Worm (Caenorhabditis elegans) whole organism, L1 larva: ENCODE measurements around the gene act-1.

Experiments
- C16A3.4 ChIP-seq: fragments of 150-350 bp; optimal IDR thresholded peaks from 2 replicates; lab custom pipeline; 2014; ENCODE audit warnings: missing biosample characterization, missing genetic modification characterization
- F16B12.6 ChIP-seq: fragments of 150-350 bp; optimal IDR thresholded peaks from 2 replicates; lab custom pipeline; 2014; ENCODE audit warnings: missing biosample characterization, missing genetic modification characterization
- Y116A8C.19 ChIP-seq: sonication (generic microtip); optimal IDR thresholded peaks from 2 replicates; lab custom pipeline; 2016; ENCODE audit warnings: missing compliant biosample characterization, missing genetic modification characterization, borderline replicate concordance
- aha-1 ChIP-seq: fragments of 150-350 bp; optimal IDR thresholded peaks from 2 replicates; lab custom pipeline; 2014; ENCODE audit warnings: missing biosample characterization, missing genetic modification characterization
- blmp-1 ChIP-seq: fragments of 150-350 bp; optimal IDR thresholded peaks from 2 replicates; lab custom pipeline; 2014; ENCODE audit warnings: missing biosample characterization, missing genetic modification characterization
- ceh-82 ChIP-seq, 3 experiments: fragments of 150-350 bp in 1 of 3; sonication (generic microtip) in 2 of 3; optimal IDR thresholded peaks; 2 replicates each; lab custom pipeline; 2014 to 2017; ENCODE audit warnings: missing biosample characterization in 3 of 3, missing genetic modification characterization in 3 of 3
- ceh-88 ChIP-seq: fragments of 200-800 bp; sonication (Bioruptor generic); IDR thresholded peaks from 2 replicates; pipeline ENCODE4 v1.3.6; 2022; ENCODE audit warnings: missing genetic modification characterization, missing compliant biosample characterization
- ceh-90 ChIP-seq: sonication (generic microtip); optimal IDR thresholded peaks from 2 replicates; lab custom pipeline; 2016; ENCODE audit warnings: missing genetic modification characterization, missing compliant biosample characterization
- dpl-1 ChIP-seq, 3 experiments: fragments of 150-350 bp in 2 of 3; sonication (generic microtip) in 1 of 3; optimal IDR thresholded peaks; 2 replicates each; lab custom pipeline; 2014 to 2017; ENCODE audit warnings: missing biosample characterization in 3 of 3, missing genetic modification characterization in 3 of 3, missing genetic modification reagents in 3 of 3
- dsc-1 ChIP-seq: sonication (generic microtip); optimal IDR thresholded peaks from 2 replicates; lab custom pipeline; 2016; ENCODE audit warnings: mild to moderate bottlenecking, missing genetic modification characterization, missing compliant biosample characterization
- efl-1 ChIP-seq, 4 experiments: fragments of 150-350 bp; optimal IDR thresholded peaks in 3 of 4; peaks in 1 of 4; 1 replicate in 1 of 4; 2 replicates in 3 of 4; lab custom pipeline; 2014; ENCODE audit warnings: missing biosample characterization in 2 of 4, missing genetic modification characterization in 2 of 4, missing genetic modification reagents in 2 of 4
- efl-3 ChIP-seq: fragments of 200-800 bp; sonication (Bioruptor generic); optimal IDR thresholded peaks from 2 replicates; lab custom pipeline; 2018; ENCODE audit warnings: mild to moderate bottlenecking, missing genetic modification characterization, missing compliant biosample characterization
- egl-13 ChIP-seq: sonication (generic microtip); optimal IDR thresholded peaks from 2 replicates; lab custom pipeline; 2016; ENCODE audit warnings: missing genotype, missing genetic modification reagents, missing genetic modification characterization, missing compliant biosample characterization
- egl-27 ChIP-seq, 2 experiments: fragments of 150-350 bp in 1 of 2; sonication (generic microtip); optimal IDR thresholded peaks; 3 replicates each; lab custom pipeline; 2017 to 2018; ENCODE audit warnings: missing biosample characterization in 2 of 2, missing genetic modification characterization in 2 of 2, missing genetic modification reagents in 2 of 2
- elt-3 ChIP-seq, 6 experiments: fragments of 150-350 bp in 1 of 6; sonication (generic microtip); optimal IDR thresholded peaks; 2 replicates each; lab custom pipeline; 2017 to 2018; ENCODE audit warnings: missing biosample characterization in 6 of 6, missing genetic modification characterization in 6 of 6, inconsistent platforms in 1 of 6
- fkh-8 ChIP-seq: sonication (generic microtip); optimal IDR thresholded peaks from 2 replicates; lab custom pipeline; 2016; ENCODE audit warnings: mild to moderate bottlenecking, missing genetic modification characterization, missing compliant biosample characterization
- fos-1 ChIP-seq: fragments of 150-350 bp; optimal IDR thresholded peaks from 2 replicates; lab custom pipeline; 2014; ENCODE audit warnings: missing biosample characterization, missing genetic modification characterization
- hpl-2 ChIP-seq: fragments of 150-350 bp; optimal IDR thresholded peaks from 2 replicates; lab custom pipeline; 2014; ENCODE audit warnings: missing biosample characterization, missing genetic modification reagents, missing genetic modification characterization
- isw-1 ChIP-seq: fragments of 200-800 bp; sonication (Bioruptor generic); IDR thresholded peaks from 2 replicates; pipeline ENCODE4 v1.3.6; 2022; ENCODE audit warnings: missing genetic modification characterization, missing compliant biosample characterization
- jun-1 ChIP-seq: fragments of 150-350 bp; optimal IDR thresholded peaks from 2 replicates; lab custom pipeline; 2014; ENCODE audit warnings: missing biosample characterization, missing genetic modification reagents, missing genetic modification characterization
- lin-13 ChIP-seq: fragments of 150-350 bp; optimal IDR thresholded peaks from 2 replicates; lab custom pipeline; 2014; ENCODE audit warnings: missing biosample characterization, missing genetic modification reagents, missing genetic modification characterization
- lin-14 ChIP-seq: fragments of 200-800 bp; sonication (Bioruptor generic); optimal IDR thresholded peaks from 2 replicates; lab custom pipeline; 2018; ENCODE audit warnings: mild to moderate bottlenecking, missing genetic modification characterization, moderate library complexity, missing compliant biosample characterization
- lin-15B ChIP-seq: fragments of 150-350 bp; sonication (generic microtip); optimal IDR thresholded peaks from 3 replicates; lab custom pipeline; 2014; ENCODE audit warnings: missing biosample characterization, missing genetic modification characterization
- lin-35 ChIP-seq, 2 experiments: fragments of 150-350 bp; optimal IDR thresholded peaks; 2 replicates each; lab custom pipeline; 2014; ENCODE audit warnings: missing biosample characterization in 2 of 2, missing genetic modification characterization in 2 of 2, missing genetic modification reagents in 2 of 2
- lin-39 ChIP-seq: fragments of 150-350 bp; optimal IDR thresholded peaks from 2 replicates; lab custom pipeline; 2014; ENCODE audit warnings: missing biosample characterization, missing genetic modification reagents, missing genetic modification characterization
- lir-3 ChIP-seq: sonication (generic microtip); optimal IDR thresholded peaks from 2 replicates; lab custom pipeline; 2016; ENCODE audit warnings: mild to moderate bottlenecking, missing genetic modification characterization, moderate library complexity, missing compliant biosample characterization; ENCODE audit not compliant: poor library complexity
- lsy-2 ChIP-seq, 2 experiments: fragments of 150-350 bp; optimal IDR thresholded peaks; 2 replicates each; lab custom pipeline; 2014; ENCODE audit warnings: missing biosample characterization in 2 of 2, missing genetic modification characterization in 2 of 2
- mep-1 ChIP-seq: fragments of 150-350 bp; optimal IDR thresholded peaks from 2 replicates; lab custom pipeline; 2014; ENCODE audit warnings: missing biosample characterization, missing genetic modification characterization
- nhr-11 ChIP-seq: fragments of 150-350 bp; optimal IDR thresholded peaks from 2 replicates; lab custom pipeline; 2014; ENCODE audit warnings: missing biosample characterization, missing genetic modification characterization
- nhr-12 ChIP-seq: sonication (generic microtip); optimal IDR thresholded peaks from 2 replicates; lab custom pipeline; 2017; ENCODE audit warnings: missing biosample characterization, missing genetic modification characterization
- nhr-19 ChIP-seq: fragments of 200-800 bp; sonication (Bioruptor generic); conservative IDR thresholded peaks from 2 replicates; pipeline ENCODE4 v1.3.6; 2022; ENCODE audit warnings: missing genetic modification characterization, missing compliant biosample characterization
- nhr-20 ChIP-seq: sonication (generic microtip); optimal IDR thresholded peaks from 2 replicates; lab custom pipeline; 2016; ENCODE audit warnings: mild to moderate bottlenecking, missing genetic modification characterization, missing compliant biosample characterization
- nhr-237 ChIP-seq: fragments of 150-350 bp; optimal IDR thresholded peaks from 2 replicates; lab custom pipeline; 2014; ENCODE audit warnings: missing biosample characterization, missing genetic modification characterization
- nhr-28 ChIP-seq: fragments of 150-350 bp; optimal IDR thresholded peaks from 2 replicates; lab custom pipeline; 2014; ENCODE audit warnings: missing biosample characterization, missing genetic modification characterization
- nhr-76 ChIP-seq: sonication (generic microtip); optimal IDR thresholded peaks from 2 replicates; lab custom pipeline; 2017; ENCODE audit warnings: missing biosample characterization, missing genetic modification characterization
- nhr-85 ChIP-seq: sonication (generic microtip); peaks from one replicate; lab custom pipeline; 2016; ENCODE audit warnings: missing genetic modification characterization, inconsistent platforms, missing compliant biosample characterization
- nhr-90 ChIP-seq: sonication (generic microtip); optimal IDR thresholded peaks from 2 replicates; lab custom pipeline; 2016; ENCODE audit warnings: mild to moderate bottlenecking, missing genetic modification characterization, missing compliant biosample characterization; ENCODE audit not compliant: poor library complexity
- pax-3 ChIP-seq: fragments of 200-800 bp; sonication (Bioruptor generic); optimal IDR thresholded peaks from 2 replicates; lab custom pipeline; 2018; ENCODE audit warnings: mild to moderate bottlenecking, missing genetic modification characterization, moderate library complexity, missing compliant biosample characterization
- skn-1 ChIP-seq: fragments of 150-350 bp; optimal IDR thresholded peaks from 2 replicates; lab custom pipeline; 2014; ENCODE audit warnings: missing biosample characterization, missing genetic modification characterization
- snpc-4 ChIP-seq: fragments of 150-350 bp; optimal IDR thresholded peaks from 2 replicates; lab custom pipeline; 2014; ENCODE audit warnings: missing biosample characterization, missing genetic modification characterization
- sptf-1 ChIP-seq: fragments of 150-350 bp; optimal IDR thresholded peaks from 2 replicates; lab custom pipeline; 2014; ENCODE audit warnings: missing biosample characterization, missing genetic modification characterization
- swsn-7 ChIP-seq: sonication (generic microtip); optimal IDR thresholded peaks from 2 replicates; lab custom pipeline; 2016; ENCODE audit warnings: missing genetic modification characterization, missing compliant biosample characterization
- tbx-2 ChIP-seq: sonication (generic microtip); optimal IDR thresholded peaks from 2 replicates; lab custom pipeline; 2016; ENCODE audit warnings: missing genetic modification characterization, missing compliant biosample characterization
- tlp-1 ChIP-seq: fragments of 150-350 bp; optimal IDR thresholded peaks from 2 replicates; lab custom pipeline; 2014; ENCODE audit warnings: missing biosample characterization, missing genetic modification characterization
- unc-130 ChIP-seq: fragments of 150-350 bp; optimal IDR thresholded peaks from 2 replicates; lab custom pipeline; 2017; ENCODE audit warnings: missing biosample characterization, missing genetic modification characterization, inconsistent platforms
- unc-30 ChIP-seq: sonication (generic microtip); optimal IDR thresholded peaks from 2 replicates; lab custom pipeline; 2017; ENCODE audit warnings: missing biosample characterization, missing genetic modification characterization
- unc-62 ChIP-seq: fragments of 150-350 bp; optimal IDR thresholded peaks from 2 replicates; lab custom pipeline; 2014; ENCODE audit warnings: missing biosample characterization, missing genetic modification reagents, missing genetic modification characterization
- unc-98 ChIP-seq: fragments of 200-800 bp; sonication (Bioruptor generic); IDR thresholded peaks from 2 replicates; pipeline ENCODE4 v1.3.6; 2022; ENCODE audit warnings: missing genetic modification characterization, missing compliant biosample characterization
- vab-15 ChIP-seq: sonication (generic microtip); optimal IDR thresholded peaks from 2 replicates; lab custom pipeline; 2017; ENCODE audit warnings: missing genotype, mild to moderate bottlenecking, missing genetic modification characterization, missing compliant biosample characterization
- xbp-1 ChIP-seq: sonication (generic microtip); optimal IDR thresholded peaks from 2 replicates; lab custom pipeline; 2016; ENCODE audit warnings: missing genetic modification characterization, missing compliant biosample characterization
- zag-1 ChIP-seq: fragments of 150-350 bp; optimal IDR thresholded peaks from 2 replicates; lab custom pipeline; 2014; ENCODE audit warnings: missing biosample characterization, missing genetic modification characterization
- ztf-11 ChIP-seq, 2 experiments: sonication (generic microtip); optimal IDR thresholded peaks; 2 replicates each; lab custom pipeline; 2016 to 2017; ENCODE audit warnings: missing genetic modification characterization in 2 of 2, missing biosample characterization in 1 of 2, missing compliant biosample characterization in 1 of 2
- ztf-4 ChIP-seq: fragments of 150-350 bp; optimal IDR thresholded peaks from 2 replicates; lab custom pipeline; 2014; ENCODE audit warnings: missing biosample characterization, missing genetic modification characterization

act-1 gene

ce11 chrV:11113041-11113574 is 32.3 kb downstream of the act-1 start, which contains the start of gene erfa-3 (continued):
- no peak for TF ChIP-seq ceh-88 (GFP tag; lab: Robert Waterston, UW)
- no peak for TF ChIP-seq egl-27 (tag; optimal IDR thresholded peaks at IDR 0.05; lab: Kevin White, UChicago)
- peak; percentile 68 for TF ChIP-seq nhr-76 (tag; lab: Kevin White, UChicago)
- TF ChIP-seq blmp-1 (tag; lab: Kevin White, UChicago) = no peak
- peak; percentile 54 to 65 for TF ChIP-seq efl-1 (optimal IDR thresholded peaks at IDR 0.05; lab: Kevin White, UChicago)
- peak; percentile 52 to 95 for TF ChIP-seq efl-1 (GFP tag; optimal IDR thresholded peaks at IDR 0.05 in 1 of 2; lab: Kevin White, UChicago)
- TF ChIP-seq tbx-2 = peak; percentile 49
- no peak for TF ChIP-seq aha-1 (tag; lab: Kevin White, UChicago)
- no peak for TF ChIP-seq fos-1 (tag; lab: Kevin White, UChicago)
- TF ChIP-seq nhr-237 = no peak
- TF ChIP-seq fkh-8 = peak; percentile 24
- peak; percentile 27 for TF ChIP-seq ztf-4 (tag; lab: Kevin White, UChicago)
- no peak for TF ChIP-seq nhr-12 (tag; lab: Kevin White, UChicago)
- peak; percentile 69 for TF ChIP-seq nhr-90 (tag; lab: Kevin White, UChicago)
- TF ChIP-seq unc-62 = no peak
- TF ChIP-seq lsy-2 (tag; optimal IDR thresholded peaks at IDR 0.05; lab: Kevin White, UChicago) = peak; percentile 58 to 60
- no peak for TF ChIP-seq sptf-1
- no peak for TF ChIP-seq tlp-1 (tag; lab: Kevin White, UChicago)
- peak; percentile 46 for TF ChIP-seq mep-1 (tag; lab: Kevin White, UChicago)
- no peak for TF ChIP-seq nhr-11 (tag; lab: Kevin White, UChicago)
- peak in 1 of 2 experiments; percentile 48 for TF ChIP-seq ztf-11 (tag; optimal IDR thresholded peaks at IDR 0.05; lab: Kevin White, UChicago)
- peak in 1 of 6 experiments; percentile 54 for TF ChIP-seq elt-3 (tag; optimal IDR thresholded peaks at IDR 0.05; lab: Kevin White, UChicago)
- TF ChIP-seq ceh-90 (tag; lab: Kevin White, UChicago) = no peak
- TF ChIP-seq nhr-19 = peak; percentile 53
- peak; percentile 62 for TF ChIP-seq lin-39 (tag; lab: Kevin White, UChicago)
- peak; percentile 64 to 73 (median 70) for TF ChIP-seq ceh-82 (tag; optimal IDR thresholded peaks at IDR 0.05; lab: Kevin White, UChicago)
- TF ChIP-seq lin-35 (GFP tag; optimal IDR thresholded peaks at IDR 0.05; lab: Kevin White, UChicago) = peak; percentile 40 to 72
- TF ChIP-seq dsc-1 (tag; lab: Kevin White, UChicago) = peak; percentile 68
- TF ChIP-seq snpc-4 (tag; lab: Kevin White, UChicago) = peak; percentile 50
- TF ChIP-seq unc-30 = no peak
- TF ChIP-seq vab-15 (tag; lab: Kevin White, UChicago) = no peak
- peak; percentile 59 for TF ChIP-seq nhr-20 (tag; lab: Kevin White, UChicago)
- TF ChIP-seq dpl-1 (GFP tag; optimal IDR thresholded peaks at IDR 0.05; lab: Kevin White, UChicago) = peak; percentile 55 to 62 (median 59)
- peak; percentile 66 for TF ChIP-seq swsn-7 (tag; lab: Kevin White, UChicago)
- peak; percentile 40 for TF ChIP-seq isw-1 (GFP tag; lab: Robert Waterston, UW)
- TF ChIP-seq lin-14 (GFP tag; lab: Kevin White, UChicago) = peak; percentile 59
- peak; percentile 76 for TF ChIP-seq nhr-85 (tag; lab: Kevin White, UChicago)
- TF ChIP-seq nhr-28 (tag; lab: Kevin White, UChicago) = no peak
- TF ChIP-seq lin-15B (tag; lab: Kevin White, UChicago) = no peak
- no peak for TF ChIP-seq efl-3 (GFP tag; lab: Kevin White, UChicago)
- TF ChIP-seq jun-1 (tag; lab: Kevin White, UChicago) = peak; percentile 33
- peak; percentile 67 for TF ChIP-seq C16A3.4 (tag; lab: Kevin White, UChicago)
- TF ChIP-seq lir-3 = peak; percentile 15
- peak; percentile 53 for TF ChIP-seq egl-13
- TF ChIP-seq xbp-1 (tag; lab: Kevin White, UChicago) = peak; percentile 62
- TF ChIP-seq pax-3 (tag; lab: Kevin White, UChicago) = no peak
- TF ChIP-seq hpl-2 (GFP tag; lab: Kevin White, UChicago) = peak; percentile 25
- TF ChIP-seq F16B12.6 (tag; lab: Kevin White, UChicago) = no peak
- no peak for TF ChIP-seq zag-1 (tag; lab: Kevin White, UChicago)
- no peak for TF ChIP-seq lin-13 (GFP tag; lab: Kevin White, UChicago)
- no peak for TF ChIP-seq unc-98 (GFP tag; lab: Robert Waterston, UW)
- peak; percentile 68 for TF ChIP-seq unc-130
- no peak for TF ChIP-seq Y116A8C.19 (tag; lab: Kevin White, UChicago)
- TF ChIP-seq skn-1 (tag; lab: Kevin White, UChicago) = peak; percentile 87
